Worm (Caenorhabditis elegans): ENCODE measurements around the gene F42E8.1.

DNA sequence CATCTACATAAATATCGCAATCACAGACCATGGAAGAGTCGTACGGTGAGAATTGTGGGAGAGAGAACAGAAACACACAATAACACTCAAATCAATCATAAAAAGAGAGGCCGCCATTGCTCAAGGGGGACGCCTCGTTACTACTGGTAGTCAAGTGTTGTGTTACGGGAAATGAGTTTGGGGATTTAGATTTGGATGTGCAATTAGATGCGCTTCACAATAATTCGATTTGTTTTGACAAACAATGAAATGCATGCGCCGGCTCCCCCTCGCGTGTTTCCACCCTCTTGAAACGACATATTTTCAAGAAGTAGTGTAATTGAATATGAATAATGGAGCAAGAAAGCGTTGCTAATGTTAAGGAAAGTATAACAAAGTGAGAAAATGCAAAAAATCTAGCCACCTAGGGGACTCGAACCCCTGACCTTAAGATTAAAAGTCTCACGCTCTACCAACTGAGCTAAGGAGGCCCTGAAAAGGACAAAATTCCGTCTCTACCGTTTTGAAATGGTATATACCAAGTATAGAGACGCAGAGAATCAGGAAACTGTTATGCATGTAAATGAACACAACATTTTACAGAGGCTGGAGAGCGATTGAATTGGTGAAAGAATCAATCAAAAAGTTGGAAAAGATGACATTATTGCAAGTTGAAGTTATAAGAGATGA, 35.2 kb upstream of the F42E8.1 start:
- TF ChIP-seq him-1 (tag; optimal IDR thresholded peaks at IDR 0.05) (no peak), W03F9.2 (tag; optimal IDR thresholded peaks at IDR 0.05) (no peak), dao-5 (tag; optimal IDR thresholded peaks at IDR 0.05) (no peak)

Data from whole organism, L4/young adult.